Worm (Caenorhabditis elegans) whole organism, young adult: ENCODE measurements around the gene scl-11.

Source experiments
- B0261.1 ChIP-seq: sonication (generic microtip); optimal IDR thresholded peaks from 2 replicates; lab custom pipeline; 2016; ENCODE audit warnings: mild to moderate bottlenecking, missing genetic modification characterization, moderate library complexity, missing compliant biosample characterization
- F10E7.11 ChIP-seq: sonication (generic microtip); optimal IDR thresholded peaks from 2 replicates; lab custom pipeline; 2017; ENCODE audit warnings: mild to moderate bottlenecking, missing genetic modification characterization, moderate library complexity, missing compliant biosample characterization
- F22D6.2 ChIP-seq: sonication (generic microtip); optimal IDR thresholded peaks from 2 replicates; lab custom pipeline; 2016; ENCODE audit warnings: mild to moderate bottlenecking, missing genetic modification characterization, missing compliant biosample characterization
- F52B5.7 ChIP-seq: sonication (generic microtip); optimal IDR thresholded peaks from 2 replicates; lab custom pipeline; 2016; ENCODE audit warnings: mild to moderate bottlenecking, missing genetic modification characterization, missing compliant biosample characterization
- F55B11.4 ChIP-seq: sonication (generic microtip); optimal IDR thresholded peaks from 2 replicates; lab custom pipeline; 2016; ENCODE audit warnings: missing compliant biosample characterization, missing genetic modification characterization, borderline replicate concordance; ENCODE audit not compliant: insufficient read depth
- F57C9.4 ChIP-seq: sonication (generic microtip); optimal IDR thresholded peaks from 2 replicates; lab custom pipeline; 2017; ENCODE audit warnings: mild to moderate bottlenecking, missing genetic modification characterization, missing compliant biosample characterization
- K11D2.4 ChIP-seq: fragments of 200-800 bp; sonication (Bioruptor generic); IDR thresholded peaks from 2 replicates; pipeline ENCODE4 v1.3.6; 2022; ENCODE audit warnings: missing genetic modification reagents, missing genetic modification characterization, missing compliant biosample characterization
- K12H6.12 ChIP-seq: fragments of 200-800 bp; sonication (Bioruptor generic); optimal IDR thresholded peaks from 2 replicates; lab custom pipeline; 2018; ENCODE audit warnings: mild to moderate bottlenecking, missing genetic modification characterization, missing compliant biosample characterization
- T07F8.4 ChIP-seq: sonication (generic microtip); optimal IDR thresholded peaks from 2 replicates; lab custom pipeline; 2016; ENCODE audit warnings: mild to moderate bottlenecking, missing genetic modification characterization, moderate library complexity, missing compliant biosample characterization
- T26A5.8 ChIP-seq: sonication (generic microtip); optimal IDR thresholded peaks from 2 replicates; lab custom pipeline; 2016; ENCODE audit warnings: missing genetic modification characterization, missing compliant biosample characterization
- Y67H2A.10 ChIP-seq: fragments of 200-800 bp; sonication (Bioruptor generic); conservative IDR thresholded peaks from 2 replicates; pipeline ENCODE4 v1.3.6; 2022; ENCODE audit warnings: missing genetic modification reagents, missing genetic modification characterization, missing compliant biosample characterization
- aptf-2 ChIP-seq: fragments of 200-800 bp; sonication (Bioruptor generic); conservative IDR thresholded peaks from 2 replicates; pipeline ENCODE4 v1.3.6; 2022; ENCODE audit warnings: missing genetic modification reagents, missing genetic modification characterization, missing compliant biosample characterization
- aptf-3 ChIP-seq: fragments of 200-800 bp; sonication (Bioruptor generic); IDR thresholded peaks from 2 replicates; pipeline ENCODE4 v1.3.6; 2022; ENCODE audit warnings: missing genetic modification characterization, missing compliant biosample characterization
- athp-1 ChIP-seq: sonication (generic microtip); optimal IDR thresholded peaks from 2 replicates; lab custom pipeline; 2017; ENCODE audit warnings: mild to moderate bottlenecking, missing genetic modification characterization, missing compliant biosample characterization
- attf-3 ChIP-seq: fragments of 200-800 bp; sonication (Bioruptor generic); conservative IDR thresholded peaks from 2 replicates; pipeline ENCODE4 v1.3.6; 2022; ENCODE audit warnings: missing genetic modification reagents, missing genetic modification characterization, missing compliant biosample characterization
- cebp-1 ChIP-seq, 2 experiments: fragments of 200-800 bp in 1 of 2; sonication (Bioruptor generic) in 1 of 2; sonication (generic microtip) in 1 of 2; IDR thresholded peaks in 1 of 2; optimal IDR thresholded peaks in 1 of 2; 2 replicates each; pipeline versions ENCODE4 v1.3.6 to Lab custom; 2017 to 2022; ENCODE audit warnings: missing compliant biosample characterization in 2 of 2, missing genetic modification characterization in 2 of 2, mild to moderate bottlenecking in 1 of 2, missing genetic modification reagents in 1 of 2, moderate library complexity in 1 of 2
- ceh-100 ChIP-seq: fragments of 200-800 bp; sonication (Bioruptor generic); IDR thresholded peaks from 2 replicates; pipeline ENCODE4 v1.3.6; 2022; ENCODE audit warnings: missing genetic modification reagents, missing genetic modification characterization, missing compliant biosample characterization
- ceh-58 ChIP-seq: fragments of 200-800 bp; sonication (Bioruptor generic); IDR thresholded peaks from 2 replicates; pipeline ENCODE4 v1.3.6; 2022; ENCODE audit warnings: missing genetic modification characterization, missing compliant biosample characterization
- ceh-91 ChIP-seq: fragments of 200-800 bp; sonication (Bioruptor generic); IDR thresholded peaks from 2 replicates; pipeline ENCODE4 v1.3.6; 2022; ENCODE audit warnings: missing genetic modification reagents, missing genetic modification characterization, missing compliant biosample characterization
- dox-1 ChIP-seq: fragments of 200-800 bp; sonication (Bioruptor generic); IDR thresholded peaks from 2 replicates; pipeline ENCODE4 v1.3.6; 2022; ENCODE audit warnings: missing genetic modification reagents, missing genetic modification characterization, missing compliant biosample characterization
- egrh-3 ChIP-seq: fragments of 200-800 bp; sonication (Bioruptor generic); IDR thresholded peaks from 2 replicates; pipeline ENCODE4 v1.3.6; 2022; ENCODE audit warnings: missing genetic modification reagents, missing genetic modification characterization, missing compliant biosample characterization
- ekl-4 ChIP-seq: fragments of 200-800 bp; sonication (Bioruptor generic); IDR thresholded peaks from 2 replicates; pipeline ENCODE4 v1.3.6; 2022; ENCODE audit warnings: missing genetic modification reagents, missing genetic modification characterization, missing compliant biosample characterization
- hlh-12 ChIP-seq: sonication (generic microtip); optimal IDR thresholded peaks from 2 replicates; lab custom pipeline; 2016; ENCODE audit warnings: missing genetic modification characterization, missing compliant biosample characterization
- hlh-26 ChIP-seq: fragments of 200-800 bp; sonication (Bioruptor generic); conservative IDR thresholded peaks from 2 replicates; pipeline ENCODE4 v1.3.6; 2022; ENCODE audit warnings: missing genetic modification reagents, missing genetic modification characterization, missing compliant biosample characterization
- hmg-1.2 ChIP-seq: fragments of 200-800 bp; sonication (Bioruptor generic); IDR thresholded peaks from 2 replicates; pipeline ENCODE4 v1.3.6; 2022; ENCODE audit warnings: missing genetic modification reagents, missing genetic modification characterization, missing compliant biosample characterization
- hrde-1 ChIP-seq: sonication (generic microtip); optimal IDR thresholded peaks from 2 replicates; lab custom pipeline; 2016; ENCODE audit warnings: missing genetic modification characterization, mild to moderate bottlenecking, missing compliant biosample characterization, moderate library complexity, missing genotype, missing genetic modification reagents, borderline replicate concordance
- lag-1 ChIP-seq: fragments of 200-800 bp; sonication (Bioruptor generic); IDR thresholded peaks from 2 replicates; pipeline ENCODE4 v1.3.6; 2022; ENCODE audit warnings: missing genetic modification reagents, missing genetic modification characterization, missing compliant biosample characterization
- let-526 ChIP-seq: fragments of 200-800 bp; sonication (Bioruptor generic); IDR thresholded peaks from 2 replicates; pipeline ENCODE4 v1.3.6; 2022; ENCODE audit warnings: missing genetic modification reagents, missing genetic modification characterization, missing compliant biosample characterization
- lsl-1 ChIP-seq: fragments of 200-800 bp; sonication (Bioruptor generic); optimal IDR thresholded peaks from 2 replicates; lab custom pipeline; 2018; ENCODE audit warnings: mild to moderate bottlenecking, missing genetic modification characterization, moderate library complexity, missing compliant biosample characterization
- madf-3 ChIP-seq: fragments of 200-800 bp; sonication (Bioruptor generic); IDR thresholded peaks from 2 replicates; pipeline ENCODE4 v1.3.6; 2022; ENCODE audit warnings: missing genetic modification reagents, missing genetic modification characterization, missing compliant biosample characterization
- madf-6 ChIP-seq: fragments of 200-800 bp; sonication (Bioruptor generic); IDR thresholded peaks from 2 replicates; pipeline ENCODE4 v1.3.6; 2022; ENCODE audit warnings: missing genetic modification reagents, missing genetic modification characterization, missing compliant biosample characterization
- madf-8 ChIP-seq: fragments of 200-800 bp; sonication (Bioruptor generic); conservative IDR thresholded peaks from 2 replicates; pipeline ENCODE4 v1.3.6; 2022; ENCODE audit warnings: missing genetic modification reagents, missing genetic modification characterization, missing compliant biosample characterization
- mxl-1 ChIP-seq: sonication (generic microtip); optimal IDR thresholded peaks from 2 replicates; lab custom pipeline; 2016; ENCODE audit warnings: missing genetic modification characterization, missing compliant biosample characterization
- nfyb-1 ChIP-seq: fragments of 200-800 bp; sonication (Bioruptor generic); IDR thresholded peaks from 2 replicates; pipeline ENCODE4 v1.3.6; 2022; ENCODE audit warnings: missing genetic modification reagents, missing genetic modification characterization, missing compliant biosample characterization
- nhr-27 ChIP-seq: fragments of 200-800 bp; sonication (Bioruptor generic); optimal IDR thresholded peaks from 2 replicates; lab custom pipeline; 2018; ENCODE audit warnings: mild to moderate bottlenecking, missing genetic modification characterization, moderate library complexity, missing compliant biosample characterization
- nhr-80 ChIP-seq: sonication (generic microtip); optimal IDR thresholded peaks from 2 replicates; lab custom pipeline; 2016; ENCODE audit warnings: missing genetic modification characterization, missing compliant biosample characterization
- pha-4 ChIP-seq: fragments of 150-350 bp; sonication (generic microtip); optimal IDR thresholded peaks from 2 replicates; lab custom pipeline; 2014; ENCODE audit warnings: missing biosample characterization, missing genetic modification reagents, missing genetic modification characterization
- rcor-1 ChIP-seq: fragments of 200-800 bp; sonication (Bioruptor generic); IDR thresholded peaks from 2 replicates; pipeline ENCODE4 v1.3.6; 2022; ENCODE audit warnings: missing genetic modification reagents, missing genetic modification characterization, missing compliant biosample characterization
- rec-8 ChIP-seq, 2 experiments: sonication (generic microtip); optimal IDR thresholded peaks; 2 replicates each; lab custom pipeline; 2016; ENCODE audit warnings: mild to moderate bottlenecking in 2 of 2, missing genetic modification characterization in 2 of 2, missing genetic modification reagents in 2 of 2, missing genotype in 2 of 2, missing biosample characterization in 1 of 2, missing compliant biosample characterization in 1 of 2, moderate library complexity in 1 of 2
- sdz-38 ChIP-seq: sonication (generic microtip); optimal IDR thresholded peaks from 2 replicates; lab custom pipeline; 2016; ENCODE audit warnings: missing genotype, missing genetic modification characterization, missing compliant biosample characterization
- sea-2 ChIP-seq: fragments of 200-800 bp; sonication (Bioruptor generic); IDR thresholded peaks from 2 replicates; pipeline ENCODE4 v1.3.6; 2022; ENCODE audit warnings: missing genetic modification characterization, missing compliant biosample characterization
- somi-1 ChIP-seq: fragments of 200-800 bp; sonication (Bioruptor generic); optimal IDR thresholded peaks from 2 replicates; lab custom pipeline; 2018; ENCODE audit warnings: mild to moderate bottlenecking, missing genetic modification characterization, missing compliant biosample characterization
- tbp1 ChIP-seq: fragments of 200-800 bp; sonication (Bioruptor generic); optimal IDR thresholded peaks from 2 replicates; lab custom pipeline; 2018; ENCODE audit warnings: mild to moderate bottlenecking, missing genetic modification characterization, missing compliant biosample characterization
- tbx-9 ChIP-seq: sonication (generic microtip); optimal IDR thresholded peaks from 2 replicates; lab custom pipeline; 2016; ENCODE audit warnings: borderline replicate concordance, missing genetic modification characterization, inconsistent platforms, missing compliant biosample characterization
- tlf-1 ChIP-seq: fragments of 200-800 bp; sonication (Bioruptor generic); optimal IDR thresholded peaks from 2 replicates; lab custom pipeline; 2018; ENCODE audit warnings: mild to moderate bottlenecking, missing genetic modification characterization, missing compliant biosample characterization
- xnd-1 ChIP-seq: sonication (generic microtip); optimal IDR thresholded peaks from 2 replicates; lab custom pipeline; 2016; ENCODE audit warnings: missing genotype, missing genetic modification reagents, missing genetic modification characterization, missing compliant biosample characterization
- ztf-25 ChIP-seq: fragments of 200-800 bp; sonication (Bioruptor generic); IDR thresholded peaks from 2 replicates; pipeline ENCODE4 v1.3.6; 2022; ENCODE audit warnings: missing genetic modification reagents, missing genetic modification characterization, missing compliant biosample characterization
- ztf-28 ChIP-seq: fragments of 200-800 bp; sonication (Bioruptor generic); IDR thresholded peaks from 2 replicates; pipeline ENCODE4 v1.3.6; 2022; ENCODE audit warnings: missing genetic modification reagents, missing genetic modification characterization, missing compliant biosample characterization
- ztf-3 ChIP-seq: fragments of 200-800 bp; sonication (Bioruptor generic); optimal IDR thresholded peaks from 2 replicates; lab custom pipeline; 2018; ENCODE audit warnings: mild to moderate bottlenecking, missing genetic modification characterization, missing compliant biosample characterization

scl-11 gene

DNA sequence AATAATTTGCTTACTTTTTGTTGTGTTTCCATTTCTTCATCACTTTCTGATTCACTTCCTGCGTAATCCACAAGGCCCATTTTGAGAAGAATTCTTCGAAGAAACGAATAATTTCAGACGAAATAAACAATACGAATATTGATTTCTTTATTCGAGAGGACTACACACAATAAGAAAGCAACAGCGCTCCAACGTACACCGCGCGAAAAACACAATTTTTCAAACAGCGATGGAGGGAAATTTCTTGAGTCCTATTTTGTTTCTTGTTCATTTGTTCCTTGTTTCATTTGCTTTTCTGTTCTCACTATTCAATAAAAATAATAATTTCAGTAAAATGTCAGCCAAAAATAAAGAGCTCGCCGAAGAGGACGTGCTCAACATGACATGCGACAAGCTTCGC is 42.5 kb downstream of the scl-11 start, which contains the start of the genes prcc-1 and C39E9.12 (continued):
- no peak for TF ChIP-seq nhr-27
- no peak for TF ChIP-seq nhr-80 (tag; lab: Kevin White, UChicago)
- peak; percentile 71 for TF ChIP-seq dox-1 (GFP tag; lab: Robert Waterston, UW)
- TF ChIP-seq cebp-1 (GFP tag; IDR thresholded peaks at IDR 0.05; lab: Robert Waterston, UW) = no peak
- TF ChIP-seq cebp-1 (tag; optimal IDR thresholded peaks at IDR 0.05; lab: Kevin White, UChicago) = no peak
- TF ChIP-seq ztf-25 (GFP tag; lab: Robert Waterston, UW) = no peak
- no peak for TF ChIP-seq ekl-4 (GFP tag; lab: Robert Waterston, UW)
- TF ChIP-seq F10E7.11 (tag; lab: Kevin White, UChicago) = no peak
- no peak for TF ChIP-seq athp-1 (tag; lab: Kevin White, UChicago)
- TF ChIP-seq B0261.1 (tag; lab: Kevin White, UChicago) = no peak
- peak; percentile 47 for TF ChIP-seq tbp1 (GFP tag; lab: Kevin White, UChicago)
- peak; percentile 95 for TF ChIP-seq madf-6
- TF ChIP-seq madf-8 (GFP tag; lab: Robert Waterston, UW) = peak; percentile 84
- TF ChIP-seq pha-4 = no peak
- TF ChIP-seq egrh-3 (GFP tag; lab: Robert Waterston, UW) = no peak
- peak; percentile 80 for TF ChIP-seq xnd-1 (tag; lab: Kevin White, UChicago)
- no peak for TF ChIP-seq T07F8.4
- peak; percentile 23; the same call in 1 of the 2 replicates for TF ChIP-seq rcor-1 (GFP tag; lab: Robert Waterston, UW)
- TF ChIP-seq mxl-1 (tag; lab: Kevin White, UChicago) = no peak
- no peak for TF ChIP-seq aptf-3 (GFP tag; lab: Robert Waterston, UW)
- TF ChIP-seq lag-1 (GFP tag; lab: Robert Waterston, UW) = no peak
- peak; percentile 44 for TF ChIP-seq tlf-1 (GFP tag; lab: Kevin White, UChicago)
- TF ChIP-seq hlh-12 (tag; lab: Kevin White, UChicago) = no peak
- TF ChIP-seq ceh-91 (GFP tag; lab: Robert Waterston, UW) = peak; percentile 82
- TF ChIP-seq Y67H2A.10 (GFP tag; lab: Robert Waterston, UW) = no peak
- TF ChIP-seq ztf-28 (GFP tag; lab: Robert Waterston, UW) = no peak
- TF ChIP-seq nfyb-1 (GFP tag; lab: Robert Waterston, UW) = no peak
- TF ChIP-seq somi-1 (GFP tag; lab: Kevin White, UChicago) = no peak
- TF ChIP-seq K11D2.4 (GFP tag; lab: Robert Waterston, UW) = no peak
- peak; percentile 53; the same call in 1 of the 2 replicates for TF ChIP-seq hmg-1.2 (GFP tag; lab: Robert Waterston, UW)
- TF ChIP-seq F55B11.4 (tag; lab: Kevin White, UChicago) = no peak
- no peak for TF ChIP-seq ceh-58 (GFP tag; lab: Robert Waterston, UW)
- no peak for TF ChIP-seq aptf-2
- TF ChIP-seq ztf-3 (GFP tag; lab: Kevin White, UChicago) = no peak
- peak; percentile 49; the same call in 1 of the 2 replicates for TF ChIP-seq attf-3
- TF ChIP-seq F22D6.2 (tag; lab: Kevin White, UChicago) = no peak
- peak; percentile 74 for TF ChIP-seq lsl-1 (GFP tag; lab: Kevin White, UChicago)
- no peak for TF ChIP-seq sdz-38 (tag; lab: Kevin White, UChicago)
- no peak for TF ChIP-seq sea-2 (GFP tag; lab: Robert Waterston, UW)
- no peak for TF ChIP-seq let-526
- no peak for TF ChIP-seq hlh-26 (GFP tag; lab: Robert Waterston, UW)
- TF ChIP-seq madf-3 (GFP tag; lab: Robert Waterston, UW) = peak; percentile 72
- no peak for TF ChIP-seq rec-8 (tag; optimal IDR thresholded peaks at IDR 0.05; lab: Kevin White, UChicago)
- no peak for TF ChIP-seq T26A5.8 (tag; lab: Kevin White, UChicago)
- no peak for TF ChIP-seq F57C9.4 (tag; lab: Kevin White, UChicago)
- TF ChIP-seq K12H6.12 (tag; lab: Kevin White, UChicago) = no peak
- TF ChIP-seq F52B5.7 (tag; lab: Kevin White, UChicago) = no peak
- TF ChIP-seq ceh-100 = peak; percentile 54; the same call in 1 of the 2 replicates
- TF ChIP-seq hrde-1 = no peak
- TF ChIP-seq tbx-9 = no peak
